Fruit fly (Drosophila melanogaster) whole organism: ENCODE results near the gene PVRAP.

Source experiments
- CG8478 ChIP-seq: fragments of >200 bp; optimal IDR thresholded peaks from 2 replicates; lab custom pipeline; 2018; ENCODE audit warnings: inconsistent platforms
- psq ChIP-seq: fragments of >200 bp; optimal IDR thresholded peaks from 2 replicates; lab custom pipeline; 2017

- TF ChIP-seq CG8478 (no peak), psq (lab: Kevin White, UChicago) (no peak)
These were observed 36.0 kb downstream of the PVRAP start for dm6 chr3L:6033008-6033407.
